Fruit fly (Drosophila melanogaster): ENCODE data around the gene Alg1.

Gene Alg1

dm6 chr3R:17781371-17781770 is 29.6 kb downstream of the Alg1 start (continued):
- peak; percentile 49 for TF ChIP-seq E2f2 (GFP tag; IDR thresholded peaks at IDR 0.05)
- peak; percentile 18 for TF ChIP-seq grn (GFP tag; optimal IDR thresholded peaks at IDR 0.05)
- no peak for TF ChIP-seq HLH4C (GFP tag; IDR thresholded peaks at IDR 0.05; ENCODE audit: partially characterized antibody)
- no peak for TF ChIP-seq CG17568 (GFP tag; optimal IDR thresholded peaks at IDR 0.05)
- TF ChIP-seq CkIIα-i1 (GFP tag; IDR thresholded peaks at IDR 0.05): peak; percentile 54; the same call in 1 of the 2 replicates
- TF ChIP-seq p53 (GFP tag; optimal IDR thresholded peaks at IDR 0.05): peak; percentile 44
- TF ChIP-seq CG2712 (tag; optimal IDR thresholded peaks at IDR 0.05): peak; percentile 87
- peak; percentile 68 for TF ChIP-seq CG2889 (GFP tag; IDR thresholded peaks at IDR 0.05)
- peak; percentile 90 for TF ChIP-seq tgo (GFP tag; IDR thresholded peaks at IDR 0.05)
- peak; percentile 40; the same call in 1 of the 3 replicates for TF ChIP-seq jigr1 (GFP tag; IDR thresholded peaks at IDR 0.05)
- peak; percentile 67 for TF ChIP-seq CG17612 (GFP tag; IDR thresholded peaks at IDR 0.05)
- TF ChIP-seq NC2α (GFP tag; optimal IDR thresholded peaks at IDR 0.05): no peak
- TF ChIP-seq CG14710 (tag; optimal IDR thresholded peaks at IDR 0.05): peak; percentile 56
- TF ChIP-seq Vsx1 (GFP tag; optimal IDR thresholded peaks at IDR 0.05): peak; percentile 35
- peak; percentile 92 for TF ChIP-seq NFAT (GFP tag; IDR thresholded peaks at IDR 0.05)
- TF ChIP-seq lbe (GFP tag; optimal IDR thresholded peaks at IDR 0.05): no peak
- peak; percentile 74 for TF ChIP-seq CG7786 (GFP tag; optimal IDR thresholded peaks at IDR 0.05)
- TF ChIP-seq CG31365 (tag; optimal IDR thresholded peaks at IDR 0.05): peak; percentile 59
- TF ChIP-seq Adf1 (GFP tag; IDR thresholded peaks at IDR 0.05): peak; percentile 51; the same call in 1 of the 2 replicates
- peak; percentile 76 for TF ChIP-seq CG16779 (GFP tag; IDR thresholded peaks at IDR 0.05)
- TF ChIP-seq CG9727 (GFP tag; optimal IDR thresholded peaks at IDR 0.05): peak; percentile 50
- TF ChIP-seq CG6683 (GFP tag; optimal IDR thresholded peaks at IDR 0.05): peak; percentile 57
- no peak for TF ChIP-seq TFAM (GFP tag; optimal IDR thresholded peaks at IDR 0.05)
- peak; percentile 88 for TF ChIP-seq CG11247 (GFP tag; IDR thresholded peaks at IDR 0.05)
- peak; percentile 64 for TF ChIP-seq CG11560 (tag; IDR thresholded peaks at IDR 0.05)
- TF ChIP-seq Xbp1 (GFP tag; optimal IDR thresholded peaks at IDR 0.05): peak; percentile 79
- TF ChIP-seq HLH3B (GFP tag; IDR thresholded peaks at IDR 0.05): peak; percentile 87
- peak; percentile 79 for TF ChIP-seq seq (GFP tag; IDR thresholded peaks at IDR 0.05)
- peak; percentile 38 for TF ChIP-seq abd-A (tag; optimal IDR thresholded peaks at IDR 0.05)
- TF ChIP-seq Hmx (GFP tag; optimal IDR thresholded peaks at IDR 0.05): peak; percentile 45
- peak; percentile 57 for TF ChIP-seq onecut (GFP tag; IDR thresholded peaks at IDR 0.05)
- TF ChIP-seq sug (tag; optimal IDR thresholded peaks at IDR 0.05): peak; percentile 85
- TF ChIP-seq Spps (tag; optimal IDR thresholded peaks at IDR 0.05): no peak
- peak; percentile 60 for TF ChIP-seq chn (GFP tag; optimal IDR thresholded peaks at IDR 0.05)
- peak; percentile 83 for TF ChIP-seq CG30403 (GFP tag; optimal IDR thresholded peaks at IDR 0.05)
- no peak for TF ChIP-seq CG14860 (GFP tag; IDR thresholded peaks at IDR 0.05; ENCODE audit: partially characterized antibody)
- peak; percentile 87 for TF ChIP-seq CG34422 (GFP tag; IDR thresholded peaks at IDR 0.05)
- peak; percentile 77 for TF ChIP-seq CG7556 (GFP tag; optimal IDR thresholded peaks at IDR 0.05)
- TF ChIP-seq CG8290 (GFP tag; optimal IDR thresholded peaks at IDR 0.05): no peak
- TF ChIP-seq CG8290 (tag; optimal IDR thresholded peaks at IDR 0.05): peak in 1 of 2 experiments; percentile 75
- peak; percentile 65 for TF ChIP-seq sqz (GFP tag; optimal IDR thresholded peaks at IDR 0.05)
- peak; percentile 53 for TF ChIP-seq CG1529 (GFP tag; optimal IDR thresholded peaks at IDR 0.05)
- TF ChIP-seq CG30020 (tag; optimal IDR thresholded peaks at IDR 0.05): peak; percentile 17
- TF ChIP-seq Atf3 (GFP tag; optimal IDR thresholded peaks at IDR 0.05): peak; percentile 55
- TF ChIP-seq Hr3 (GFP tag; optimal IDR thresholded peaks at IDR 0.05): peak; percentile 66
- peak; percentile 69 for TF ChIP-seq org-1 (GFP tag; optimal IDR thresholded peaks at IDR 0.05)
- TF ChIP-seq da (GFP tag; optimal IDR thresholded peaks at IDR 0.05): peak; percentile 26
- TF ChIP-seq CG10366 (GFP tag; IDR thresholded peaks at IDR 0.05): peak; percentile 80
- TF ChIP-seq zen2 (GFP tag; IDR thresholded peaks at IDR 0.05; ENCODE audit: partially characterized antibody): no peak
- peak; percentile 83 for TF ChIP-seq gsb (GFP tag; IDR thresholded peaks at IDR 0.05)
- TF ChIP-seq CG11085 (GFP tag; IDR thresholded peaks at IDR 0.05): peak; percentile 81
- peak; percentile 62 for TF ChIP-seq HHEX (GFP tag; optimal IDR thresholded peaks at IDR 0.05)
